Worm (Caenorhabditis elegans) whole organism, midembryonic: ENCODE results near the gene ndx-9.
"Not testable (repeated sequence)": the region's sequence is repeated elsewhere in the genome, so short reads cannot be mapped to it uniquely, and the experiment has no call there.

Source experiments
- T22C8.4 ChIP-seq: fragments of 200-800 bp; sonication (Bioruptor generic); IDR thresholded peaks from 2 replicates; pipeline ENCODE4 v1.3.6; 2022; ENCODE audit warnings: missing genetic modification characterization, missing compliant biosample characterization
- cog-1 ChIP-seq: sonication (generic microtip); optimal IDR thresholded peaks from 2 replicates; lab custom pipeline; 2016; ENCODE audit warnings: missing genetic modification characterization, missing compliant biosample characterization
- flt-1 ChIP-seq: fragments of 200-800 bp; sonication (Bioruptor generic); IDR thresholded peaks from 2 replicates; pipeline ENCODE4 v1.3.6; 2022; ENCODE audit warnings: missing genetic modification characterization, missing compliant biosample characterization
- klf-2 ChIP-seq: fragments of 200-800 bp; sonication (Bioruptor generic); conservative IDR thresholded peaks from 2 replicates; pipeline ENCODE4 v1.3.6; 2022; ENCODE audit warnings: missing genetic modification reagents, missing genetic modification characterization, missing compliant biosample characterization
- med-1 ChIP-seq: sonication (generic microtip); optimal IDR thresholded peaks from 2 replicates; lab custom pipeline; 2017; ENCODE audit warnings: missing genetic modification characterization, mild to moderate bottlenecking, missing compliant biosample characterization, antibody characterized with exemption, missing genetic modification reagents; ENCODE audit not compliant: insufficient read depth
- ref-1 ChIP-seq: fragments of 200-800 bp; sonication (Bioruptor generic); conservative IDR thresholded peaks from 2 replicates; pipeline ENCODE4 v1.3.6; 2022; ENCODE audit warnings: missing genetic modification reagents, missing genetic modification characterization, missing compliant biosample characterization
- tab-1 ChIP-seq: fragments of 200-800 bp; sonication (Bioruptor generic); IDR thresholded peaks from 2 replicates; pipeline ENCODE4 v1.3.6; 2022; ENCODE audit warnings: missing genetic modification characterization, missing compliant biosample characterization
- ztf-23 ChIP-seq: fragments of 200-800 bp; sonication (Bioruptor generic); IDR thresholded peaks from 2 replicates; pipeline ENCODE4 v1.3.6; 2022; ENCODE audit warnings: missing genetic modification reagents, missing genetic modification characterization, missing compliant biosample characterization
- ztf-29 ChIP-seq: fragments of 200-800 bp; sonication (Bioruptor generic); IDR thresholded peaks from 2 replicates; pipeline ENCODE4 v1.3.6; 2022; ENCODE audit warnings: missing genetic modification reagents, missing genetic modification characterization, missing compliant biosample characterization

The ndx-9 gene

ce11 chrIV:11004273-11004672 lies 7.5 kb downstream of the ndx-9 start, which contains the start of gene F13H10.1:
Gene F13H10.1, plus strand, starts transcription at chrIV:11004573.
- TF ChIP-seq ztf-29 (no peak), flt-1 (GFP tag; lab: Robert Waterston, UW) (no peak), tab-1 (GFP tag; lab: Robert Waterston, UW) (no peak), T22C8.4 (GFP tag; lab: Robert Waterston, UW) (no peak), ztf-23 (GFP tag; lab: Robert Waterston, UW) (no peak), klf-2 (GFP tag; lab: Robert Waterston, UW) (no peak), ref-1 (no peak), med-1 (GFP tag; lab: Kevin White, UChicago) (no peak), cog-1 (no peak)

ce11 chrIV:11001614-11002013 lies 10.2 kb downstream of the ndx-9 start, which contains the start of gene F13H10.9:
Gene F13H10.9, plus strand, starts transcription at chrIV:11001914.
- TF ChIP-seq flt-1 (GFP tag; lab: Robert Waterston, UW) (no peak), tab-1 (GFP tag; lab: Robert Waterston, UW) (no peak), ref-1 (no peak), ztf-23 (GFP tag; lab: Robert Waterston, UW) (no peak), T22C8.4 (GFP tag; lab: Robert Waterston, UW) (no peak), med-1 (GFP tag; lab: Kevin White, UChicago) (no peak), cog-1 (no peak), ztf-29 (no peak), klf-2 (GFP tag; lab: Robert Waterston, UW) (no peak)

- no peak for TF ChIP-seq ztf-23 (GFP tag; lab: Robert Waterston, UW)
- no peak for TF ChIP-seq med-1 (GFP tag; lab: Kevin White, UChicago)
- TF ChIP-seq T22C8.4 (GFP tag; lab: Robert Waterston, UW), result no peak
- no peak for TF ChIP-seq flt-1 (GFP tag; lab: Robert Waterston, UW)
- no peak for TF ChIP-seq cog-1
- no peak for TF ChIP-seq ztf-29
- TF ChIP-seq tab-1 (GFP tag; lab: Robert Waterston, UW), result no peak
- TF ChIP-seq ref-1, result no peak
- TF ChIP-seq klf-2 (GFP tag; lab: Robert Waterston, UW), result no peak
Observed at ce11 chrIV:10990699-10991098, 21.1 kb downstream of the ndx-9 start, which contains the start of gene F13H10.5. Gene F13H10.5, plus strand, starts transcription at chrIV:10990999.

ce11 chrIV:10987342-10987945 lies 24.4 kb downstream of the ndx-9 start, which contains the start of gene Y43E12A.3:
Gene Y43E12A.3, plus strand, starts transcription at chrIV:10987895.
- not testable (repeated sequence) for TF ChIP-seq tab-1 (GFP tag; lab: Robert Waterston, UW); cog-1; ztf-23 (GFP tag; lab: Robert Waterston, UW)

ce11 chrIV:10985568-10986035 lies 26.2 kb downstream of the ndx-9 start, which contains the start of gene cyb-2.1:
Gene cyb-2.1, plus strand, starts transcription at chrIV:10985985.
- TF ChIP-seq med-1 (GFP tag; lab: Kevin White, UChicago) (no peak), ztf-29 (no peak), ref-1 (no peak), cog-1 (no peak), T22C8.4 (GFP tag; lab: Robert Waterston, UW) (no peak), klf-2 (GFP tag; lab: Robert Waterston, UW) (no peak), tab-1 (GFP tag; lab: Robert Waterston, UW) (no peak), flt-1 (GFP tag; lab: Robert Waterston, UW) (no peak), ztf-23 (GFP tag; lab: Robert Waterston, UW) (no peak)

ce11 chrIV:10981761-10982160 lies 30.1 kb downstream of the ndx-9 start, which contains the start of gene Y43E12A.2:
Gene Y43E12A.2, plus strand, starts transcription at chrIV:10982061.
- TF ChIP-seq med-1 (GFP tag; lab: Kevin White, UChicago) (no peak), ztf-29 (no peak), ztf-23 (GFP tag; lab: Robert Waterston, UW) (no peak), tab-1 (GFP tag; lab: Robert Waterston, UW) (no peak)

- TF ChIP-seq ref-1 (no peak), flt-1 (GFP tag; lab: Robert Waterston, UW) (no peak), ztf-29 (no peak), klf-2 (GFP tag; lab: Robert Waterston, UW) (no peak), med-1 (GFP tag; lab: Kevin White, UChicago) (no peak), T22C8.4 (GFP tag; lab: Robert Waterston, UW) (no peak), ztf-23 (GFP tag; lab: Robert Waterston, UW) (no peak), tab-1 (GFP tag; lab: Robert Waterston, UW) (no peak)
Observed at ce11 chrIV:10980628-10981027, 31.2 kb downstream of the ndx-9 start.

- TF ChIP-seq ztf-23 (GFP tag; lab: Robert Waterston, UW) (no peak), cog-1 (no peak), flt-1 (GFP tag; lab: Robert Waterston, UW) (no peak), ztf-29 (no peak), T22C8.4 (GFP tag; lab: Robert Waterston, UW) (no peak), med-1 (GFP tag; lab: Kevin White, UChicago) (no peak), klf-2 (GFP tag; lab: Robert Waterston, UW) (no peak), ref-1 (no peak), tab-1 (GFP tag; lab: Robert Waterston, UW) (no peak)
Observed at ce11 chrIV:10979689-10980088, 32.1 kb downstream of the ndx-9 start.

ce11 chrIV:10978641-10979040 lies 33.2 kb downstream of the ndx-9 start:
- TF ChIP-seq klf-2 (GFP tag; lab: Robert Waterston, UW), result no peak
- TF ChIP-seq ztf-29, result no peak
- no peak for TF ChIP-seq ref-1
- TF ChIP-seq tab-1 (GFP tag; lab: Robert Waterston, UW), result no peak
- TF ChIP-seq T22C8.4 (GFP tag; lab: Robert Waterston, UW), result no peak
- TF ChIP-seq flt-1 (GFP tag; lab: Robert Waterston, UW), result no peak
- TF ChIP-seq ztf-23 (GFP tag; lab: Robert Waterston, UW), result no peak
- TF ChIP-seq med-1 (GFP tag; lab: Kevin White, UChicago), result no peak
- no peak for TF ChIP-seq cog-1
